Fruit fly (Drosophila melanogaster): ENCODE data around the gene pkaap.

pkaap gene

dm6 chr2L:16256118-16256435 is 32.0 kb upstream of the pkaap start:
- TF ChIP-seq fru (GFP tag; optimal IDR thresholded peaks at IDR 0.05) (no peak), Myc (optimal IDR thresholded peaks at IDR 0.05) (no peak), Hnf4 (GFP tag; optimal IDR thresholded peaks at IDR 0.05) (no peak), Jra (GFP tag; optimal IDR thresholded peaks at IDR 0.05) (no peak)

- peak; percentile 72 for TF ChIP-seq OdsH (GFP tag; optimal IDR thresholded peaks at IDR 0.05)
- TF ChIP-seq lola (GFP tag; optimal IDR thresholded peaks at IDR 0.05): no peak
- TF ChIP-seq sage (GFP tag; optimal IDR thresholded peaks at IDR 0.05): no peak
- no peak for TF ChIP-seq usp (GFP tag; optimal IDR thresholded peaks at IDR 0.05)
- TF ChIP-seq Sp1 (GFP tag; optimal IDR thresholded peaks at IDR 0.05): peak; percentile 86
- TF ChIP-seq Hr78 (GFP tag; optimal IDR thresholded peaks at IDR 0.05): no peak
- TF ChIP-seq Abd-B (GFP tag; optimal IDR thresholded peaks at IDR 0.05): no peak
- no peak for TF ChIP-seq GATAd (GFP tag; optimal IDR thresholded peaks at IDR 0.05)
- peak; percentile 72 for TF ChIP-seq Vsx2 (GFP tag; optimal IDR thresholded peaks at IDR 0.05; ENCODE audit: partially characterized antibody)
- peak; percentile 78 for TF ChIP-seq Hnf4 (GFP tag; optimal IDR thresholded peaks at IDR 0.05)
- peak; percentile 37 for TF ChIP-seq ey (GFP tag; optimal IDR thresholded peaks at IDR 0.05)
- TF ChIP-seq Mio (GFP tag; optimal IDR thresholded peaks at IDR 0.05): no peak
- peak; percentile 57 for TF ChIP-seq h (GFP tag; optimal IDR thresholded peaks at IDR 0.05)
- TF ChIP-seq br (GFP tag; optimal IDR thresholded peaks at IDR 0.05): peak; percentile 35
- peak; percentile 71 for TF ChIP-seq psq (GFP tag; optimal IDR thresholded peaks at IDR 0.05)
- TF ChIP-seq tai (GFP tag; optimal IDR thresholded peaks at IDR 0.05): no peak
- TF ChIP-seq Rel (GFP tag; optimal IDR thresholded peaks at IDR 0.05): no peak
- TF ChIP-seq Rel (tag; optimal IDR thresholded peaks at IDR 0.05): peak; percentile 53
- peak; percentile 19 for TF ChIP-seq CG9705 (GFP tag; optimal IDR thresholded peaks at IDR 0.05)
- peak; percentile 39 for TF ChIP-seq N (GFP tag; optimal IDR thresholded peaks at IDR 0.05)
- no peak for TF ChIP-seq Dif (GFP tag; optimal IDR thresholded peaks at IDR 0.05; ENCODE audit: partially characterized antibody)
- TF ChIP-seq CG32264 (GFP tag; optimal IDR thresholded peaks at IDR 0.05): no peak
- TF ChIP-seq rgr (GFP tag; optimal IDR thresholded peaks at IDR 0.05): peak; percentile 72
- TF ChIP-seq dl (GFP tag; optimal IDR thresholded peaks at IDR 0.05; ENCODE audit: insufficient read depth in 1 of 2, partially characterized antibody in 2 of 2): no peak
- TF ChIP-seq sv (GFP tag; optimal IDR thresholded peaks at IDR 0.05): peak; percentile 51
- no peak for TF ChIP-seq jim (GFP tag; optimal IDR thresholded peaks at IDR 0.05)
- TF ChIP-seq Hr83 (GFP tag; optimal IDR thresholded peaks at IDR 0.05; ENCODE audit: poor library complexity, severe bottlenecking): peak; percentile 66
- peak; percentile 5 for TF ChIP-seq Jra (GFP tag; optimal IDR thresholded peaks at IDR 0.05)
- TF ChIP-seq HLH106 (tag; optimal IDR thresholded peaks at IDR 0.05): peak; percentile 81
- TF ChIP-seq dsf (GFP tag; optimal IDR thresholded peaks at IDR 0.05; ENCODE audit: borderline replicate concordance): peak; percentile 10
- TF ChIP-seq dmrt93B (GFP tag; optimal IDR thresholded peaks at IDR 0.05): no peak
- TF ChIP-seq brk (GFP tag; optimal IDR thresholded peaks at IDR 0.05): peak; percentile 86
- peak; percentile 46 for TF ChIP-seq woc (GFP tag; optimal IDR thresholded peaks at IDR 0.05)
- peak; percentile 46 for TF ChIP-seq fru (GFP tag; optimal IDR thresholded peaks at IDR 0.05)
- TF ChIP-seq foxo (GFP tag; optimal IDR thresholded peaks at IDR 0.05): peak; percentile 25 to 79
Measured at dm6 chr2L:16257227-16258071, 30.6 kb upstream of the pkaap start, which contains the start of the genes PRL-1 and EndoGI. PRL-1 (minus strand) TSS chr2L:16257606. EndoGI (plus strand) TSS chr2L:16257688.

- no peak for TF ChIP-seq HLH106 (tag; optimal IDR thresholded peaks at IDR 0.05)
- peak; percentile 40 for TF ChIP-seq Myc (optimal IDR thresholded peaks at IDR 0.05)
- no peak for TF ChIP-seq Mio (GFP tag; optimal IDR thresholded peaks at IDR 0.05)
- TF ChIP-seq dmrt93B (GFP tag; optimal IDR thresholded peaks at IDR 0.05): no peak
- peak; percentile 4 for TF ChIP-seq OdsH (GFP tag; optimal IDR thresholded peaks at IDR 0.05)
- TF ChIP-seq psq (GFP tag; optimal IDR thresholded peaks at IDR 0.05): peak; percentile 1
- peak; percentile 36 for TF ChIP-seq rgr (GFP tag; optimal IDR thresholded peaks at IDR 0.05)
Measured at dm6 chr2L:16261576-16262217, 26.4 kb upstream of the pkaap start, which contains the start of the genes twe and CG4935. twe (minus strand) TSS chr2L:16261877. CG4935 (plus strand) TSS chr2L:16262141.
